Worm (Caenorhabditis elegans): ENCODE results near the gene smf-2.

DNA sequence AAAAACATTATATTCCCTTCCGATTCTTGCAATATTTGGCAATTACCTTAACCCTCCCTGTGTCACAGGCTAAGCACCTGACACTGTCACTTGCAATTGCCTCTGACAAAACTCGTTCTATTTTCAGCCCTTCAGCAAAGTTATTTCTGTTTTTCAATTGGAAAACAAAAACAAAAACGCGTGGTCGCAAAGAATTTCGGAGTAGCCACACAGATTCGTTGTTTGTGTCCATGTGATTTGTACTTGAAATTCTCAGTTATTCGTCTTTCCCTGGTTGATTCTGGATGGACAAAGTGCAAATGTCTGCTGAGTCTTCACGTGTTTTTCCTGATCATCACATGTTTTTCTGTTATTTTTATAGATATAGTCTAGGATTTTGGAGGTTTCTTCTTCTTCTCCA, 17.0 kb upstream of the smf-2 start:
- TF ChIP-seq lin-13 (GFP tag; optimal IDR thresholded peaks at IDR 0.05) (no peak), Y55F3AM.14 (GFP tag; optimal IDR thresholded peaks at IDR 0.05) (no peak), unc-62 (GFP tag; optimal IDR thresholded peaks at IDR 0.05) (no peak), lin-11 (tag; optimal IDR thresholded peaks at IDR 0.05) (no peak), ztf-11 (tag; optimal IDR thresholded peaks at IDR 0.05) (no peak), F13H6.1 (tag; optimal IDR thresholded peaks at IDR 0.05) (peak; percentile 63), skn-1 (tag; optimal IDR thresholded peaks at IDR 0.05) (no peak)

All from whole organism, L2 larva.